Worm (Caenorhabditis elegans) whole organism, young adult: ENCODE results near the gene Y57G11C.20.

Experiments
- F37B4.10 ChIP-seq: fragments of 200-800 bp; sonication (Bioruptor generic); IDR thresholded peaks from 2 replicates; pipeline ENCODE4 v1.3.6; 2022; ENCODE audit warnings: missing genetic modification characterization, missing compliant biosample characterization
- K11D2.4 ChIP-seq: fragments of 200-800 bp; sonication (Bioruptor generic); IDR thresholded peaks from 2 replicates; pipeline ENCODE4 v1.3.6; 2022; ENCODE audit warnings: missing genetic modification reagents, missing genetic modification characterization, missing compliant biosample characterization
- ama-1 ChIP-seq, 3 experiments: fragments of 150-350 bp in 1 of 3; sonication (generic microtip) in 2 of 3; optimal IDR thresholded peaks; 2 replicates each; lab custom pipeline; 2014 to 2018; ENCODE audit warnings: missing biosample characterization in 2 of 3, missing genetic modification characterization in 2 of 3, missing genetic modification reagents in 2 of 3
- athp-1 ChIP-seq: sonication (generic microtip); optimal IDR thresholded peaks from 2 replicates; lab custom pipeline; 2017; ENCODE audit warnings: mild to moderate bottlenecking, missing genetic modification characterization, missing compliant biosample characterization
- ceh-79 ChIP-seq: sonication (generic microtip); optimal IDR thresholded peaks from 2 replicates; lab custom pipeline; 2017; ENCODE audit warnings: mild to moderate bottlenecking, missing genetic modification characterization, missing compliant biosample characterization
- hlh-12 ChIP-seq: sonication (generic microtip); optimal IDR thresholded peaks from 2 replicates; lab custom pipeline; 2016; ENCODE audit warnings: missing genetic modification characterization, missing compliant biosample characterization
- hrde-1 ChIP-seq: sonication (generic microtip); optimal IDR thresholded peaks from 2 replicates; lab custom pipeline; 2016; ENCODE audit warnings: missing genetic modification characterization, mild to moderate bottlenecking, missing compliant biosample characterization, moderate library complexity, missing genotype, missing genetic modification reagents, borderline replicate concordance
- nfyb-1 ChIP-seq: fragments of 200-800 bp; sonication (Bioruptor generic); IDR thresholded peaks from 2 replicates; pipeline ENCODE4 v1.3.6; 2022; ENCODE audit warnings: missing genetic modification reagents, missing genetic modification characterization, missing compliant biosample characterization
- pha-4 ChIP-seq: fragments of 150-350 bp; sonication (generic microtip); optimal IDR thresholded peaks from 2 replicates; lab custom pipeline; 2014; ENCODE audit warnings: missing biosample characterization, missing genetic modification reagents, missing genetic modification characterization
- rcor-1 ChIP-seq: fragments of 200-800 bp; sonication (Bioruptor generic); IDR thresholded peaks from 2 replicates; pipeline ENCODE4 v1.3.6; 2022; ENCODE audit warnings: missing genetic modification reagents, missing genetic modification characterization, missing compliant biosample characterization
- snpc-4 ChIP-seq, 5 experiments: fragments of 150-350 bp in 1 of 5; sonication (generic microtip) in 4 of 5; optimal IDR thresholded peaks; 2 replicates each; lab custom pipeline; 2014 to 2018; ENCODE audit warnings: missing genetic modification characterization in 5 of 5, missing biosample characterization in 3 of 5, antibody characterized with exemption in 2 of 5, mild to moderate bottlenecking in 2 of 5, missing compliant biosample characterization in 2 of 5, missing genotype in 2 of 5, moderate library complexity in 2 of 5, missing genetic modification reagents in 1 of 5
- unc-62 ChIP-seq: fragments of 150-350 bp; optimal IDR thresholded peaks from 2 replicates; lab custom pipeline; 2014; ENCODE audit warnings: missing biosample characterization, missing genetic modification reagents, missing genetic modification characterization
- zim-3 ChIP-seq: sonication (generic microtip); optimal IDR thresholded peaks from 2 replicates; lab custom pipeline; 2017; ENCODE audit warnings: mild to moderate bottlenecking, missing genetic modification characterization, moderate library complexity, missing compliant biosample characterization

DNA sequence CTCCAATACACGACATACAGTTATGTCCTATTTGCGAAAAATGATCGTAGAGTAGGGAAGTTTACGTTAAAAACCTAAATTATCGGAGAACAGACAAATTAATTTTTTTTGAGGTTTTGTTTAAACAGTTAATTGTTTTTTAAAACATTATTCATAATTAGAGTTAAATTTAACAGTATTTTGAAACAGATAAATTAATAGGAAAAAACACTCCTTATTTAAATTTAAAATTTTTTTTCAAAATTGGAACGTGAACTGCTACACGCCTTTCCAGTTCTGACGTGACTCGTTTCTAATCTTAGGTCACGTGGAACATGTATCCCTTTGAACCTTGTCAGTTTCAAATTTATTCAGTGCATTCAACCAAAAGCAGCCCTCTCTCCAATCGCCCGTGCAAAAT, 10.5 kb downstream of the Y57G11C.20 start, which contains the start of gene Y57G11C.52:
- no peak for TF ChIP-seq athp-1 (tag; lab: Kevin White, UChicago)
- no peak for TF ChIP-seq nfyb-1 (GFP tag; lab: Robert Waterston, UW)
- no peak for TF ChIP-seq zim-3 (tag; lab: Kevin White, UChicago)
- TF ChIP-seq rcor-1: no peak
- TF ChIP-seq ama-1 (optimal IDR thresholded peaks at IDR 0.05; lab: Kevin White, UChicago): no peak
- TF ChIP-seq ama-1 (GFP tag; optimal IDR thresholded peaks at IDR 0.05; lab: Kevin White, UChicago): no peak
- no peak for TF ChIP-seq unc-62 (GFP tag; lab: Kevin White, UChicago)
- no peak for TF ChIP-seq snpc-4 (GFP tag; optimal IDR thresholded peaks at IDR 0.05; lab: Kevin White, UChicago)
- no peak for TF ChIP-seq snpc-4 (tag; optimal IDR thresholded peaks at IDR 0.05; lab: Kevin White, UChicago)
- no peak for TF ChIP-seq F37B4.10 (GFP tag; lab: Robert Waterston, UW)
- no peak for TF ChIP-seq hrde-1 (tag; lab: Kevin White, UChicago)
- no peak for TF ChIP-seq K11D2.4 (GFP tag; lab: Robert Waterston, UW)
- no peak for TF ChIP-seq pha-4
- TF ChIP-seq hlh-12 (tag; lab: Kevin White, UChicago): no peak
- no peak for TF ChIP-seq ceh-79 (tag; lab: Kevin White, UChicago)
